Worm (Caenorhabditis elegans) whole organism, midembryonic: ENCODE results near the gene arf-6.

ENCODE experiments used
- T22C8.4 ChIP-seq: fragments of 200-800 bp; sonication (Bioruptor generic); IDR thresholded peaks from 2 replicates; pipeline ENCODE4 v1.3.6; 2022; ENCODE audit warnings: missing genetic modification characterization, missing compliant biosample characterization
- flt-1 ChIP-seq: fragments of 200-800 bp; sonication (Bioruptor generic); IDR thresholded peaks from 2 replicates; pipeline ENCODE4 v1.3.6; 2022; ENCODE audit warnings: missing genetic modification characterization, missing compliant biosample characterization
- klf-2 ChIP-seq: fragments of 200-800 bp; sonication (Bioruptor generic); conservative IDR thresholded peaks from 2 replicates; pipeline ENCODE4 v1.3.6; 2022; ENCODE audit warnings: missing genetic modification reagents, missing genetic modification characterization, missing compliant biosample characterization
- med-1 ChIP-seq: sonication (generic microtip); optimal IDR thresholded peaks from 2 replicates; lab custom pipeline; 2017; ENCODE audit warnings: missing genetic modification characterization, mild to moderate bottlenecking, missing compliant biosample characterization, antibody characterized with exemption, missing genetic modification reagents; ENCODE audit not compliant: insufficient read depth
- ref-1 ChIP-seq: fragments of 200-800 bp; sonication (Bioruptor generic); conservative IDR thresholded peaks from 2 replicates; pipeline ENCODE4 v1.3.6; 2022; ENCODE audit warnings: missing genetic modification reagents, missing genetic modification characterization, missing compliant biosample characterization
- tab-1 ChIP-seq: fragments of 200-800 bp; sonication (Bioruptor generic); IDR thresholded peaks from 2 replicates; pipeline ENCODE4 v1.3.6; 2022; ENCODE audit warnings: missing genetic modification characterization, missing compliant biosample characterization
- ztf-23 ChIP-seq: fragments of 200-800 bp; sonication (Bioruptor generic); IDR thresholded peaks from 2 replicates; pipeline ENCODE4 v1.3.6; 2022; ENCODE audit warnings: missing genetic modification reagents, missing genetic modification characterization, missing compliant biosample characterization

DNA sequence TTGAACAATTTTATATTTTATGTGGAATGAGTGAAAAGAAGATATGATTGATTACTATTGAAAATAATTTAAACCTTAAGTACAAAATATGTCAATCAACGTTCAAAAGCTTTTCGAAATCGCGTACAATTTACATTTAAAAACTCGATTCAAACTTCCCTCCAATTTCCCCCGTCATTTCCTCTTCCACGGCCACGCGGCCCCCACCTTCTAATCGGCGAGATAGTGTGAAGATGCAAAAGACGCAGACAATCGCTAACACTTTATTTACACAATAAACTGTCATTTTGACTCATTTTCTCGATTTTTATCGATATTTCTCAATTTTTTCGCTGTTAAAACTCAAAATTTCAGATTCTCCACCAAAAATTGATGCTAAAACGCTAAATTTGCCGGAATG lies 48.5 kb downstream of the arf-6 start, which contains the start of gene rom-4:
- TF ChIP-seq tab-1 (GFP tag; lab: Robert Waterston, UW) (no peak), flt-1 (GFP tag; lab: Robert Waterston, UW) (no peak), ref-1 (no peak), klf-2 (GFP tag; lab: Robert Waterston, UW) (no peak), T22C8.4 (GFP tag; lab: Robert Waterston, UW) (peak; percentile 48; the same call in 1 of the 2 replicates), med-1 (GFP tag; lab: Kevin White, UChicago) (no peak), ztf-23 (no peak; the same call in 1 of the 2 replicates)
